Worm (Caenorhabditis elegans) whole organism, L1 larva: ENCODE results near the gene T22C8.3.

Experiments
- C16A3.4 ChIP-seq: fragments of 150-350 bp; optimal IDR thresholded peaks from 2 replicates; lab custom pipeline; 2014; ENCODE audit warnings: missing biosample characterization, missing genetic modification characterization
- F16B12.6 ChIP-seq: fragments of 150-350 bp; optimal IDR thresholded peaks from 2 replicates; lab custom pipeline; 2014; ENCODE audit warnings: missing biosample characterization, missing genetic modification characterization
- Y116A8C.19 ChIP-seq: sonication (generic microtip); optimal IDR thresholded peaks from 2 replicates; lab custom pipeline; 2016; ENCODE audit warnings: missing compliant biosample characterization, missing genetic modification characterization, borderline replicate concordance
- ama-1 ChIP-seq: fragments of 150-350 bp; optimal IDR thresholded peaks from 2 replicates; lab custom pipeline; 2014
- ceh-82 ChIP-seq, 3 experiments: fragments of 150-350 bp in 1 of 3; sonication (generic microtip) in 2 of 3; optimal IDR thresholded peaks; 2 replicates each; lab custom pipeline; 2014 to 2017; ENCODE audit warnings: missing biosample characterization in 3 of 3, missing genetic modification characterization in 3 of 3
- dpl-1 ChIP-seq, 3 experiments: fragments of 150-350 bp in 2 of 3; sonication (generic microtip) in 1 of 3; optimal IDR thresholded peaks; 2 replicates each; lab custom pipeline; 2014 to 2017; ENCODE audit warnings: missing biosample characterization in 3 of 3, missing genetic modification characterization in 3 of 3, missing genetic modification reagents in 3 of 3
- efl-1 ChIP-seq, 4 experiments: fragments of 150-350 bp; optimal IDR thresholded peaks in 3 of 4; peaks in 1 of 4; 1 replicate in 1 of 4; 2 replicates in 3 of 4; lab custom pipeline; 2014; ENCODE audit warnings: missing biosample characterization in 2 of 4, missing genetic modification characterization in 2 of 4, missing genetic modification reagents in 2 of 4
- efl-3 ChIP-seq: fragments of 200-800 bp; sonication (Bioruptor generic); optimal IDR thresholded peaks from 2 replicates; lab custom pipeline; 2018; ENCODE audit warnings: mild to moderate bottlenecking, missing genetic modification characterization, missing compliant biosample characterization
- fkh-10 ChIP-seq: sonication (generic microtip); optimal IDR thresholded peaks from 2 replicates; lab custom pipeline; 2017; ENCODE audit warnings: missing biosample characterization, missing genetic modification reagents, missing genetic modification characterization
- fos-1 ChIP-seq: fragments of 150-350 bp; optimal IDR thresholded peaks from 2 replicates; lab custom pipeline; 2014; ENCODE audit warnings: missing biosample characterization, missing genetic modification characterization
- hpl-2 ChIP-seq: fragments of 150-350 bp; optimal IDR thresholded peaks from 2 replicates; lab custom pipeline; 2014; ENCODE audit warnings: missing biosample characterization, missing genetic modification reagents, missing genetic modification characterization
- irx-1 ChIP-seq: sonication (generic microtip); optimal IDR thresholded peaks from 2 replicates; lab custom pipeline; 2016; ENCODE audit warnings: missing genetic modification characterization, missing compliant biosample characterization
- isw-1 ChIP-seq: fragments of 200-800 bp; sonication (Bioruptor generic); IDR thresholded peaks from 2 replicates; pipeline ENCODE4 v1.3.6; 2022; ENCODE audit warnings: missing genetic modification characterization, missing compliant biosample characterization
- jun-1 ChIP-seq: fragments of 150-350 bp; optimal IDR thresholded peaks from 2 replicates; lab custom pipeline; 2014; ENCODE audit warnings: missing biosample characterization, missing genetic modification reagents, missing genetic modification characterization
- lin-14 ChIP-seq: fragments of 200-800 bp; sonication (Bioruptor generic); optimal IDR thresholded peaks from 2 replicates; lab custom pipeline; 2018; ENCODE audit warnings: mild to moderate bottlenecking, missing genetic modification characterization, moderate library complexity, missing compliant biosample characterization
- lin-15B ChIP-seq: fragments of 150-350 bp; sonication (generic microtip); optimal IDR thresholded peaks from 3 replicates; lab custom pipeline; 2014; ENCODE audit warnings: missing biosample characterization, missing genetic modification characterization
- lin-35 ChIP-seq, 2 experiments: fragments of 150-350 bp; optimal IDR thresholded peaks; 2 replicates each; lab custom pipeline; 2014; ENCODE audit warnings: missing biosample characterization in 2 of 2, missing genetic modification characterization in 2 of 2, missing genetic modification reagents in 2 of 2
- lir-3 ChIP-seq: sonication (generic microtip); optimal IDR thresholded peaks from 2 replicates; lab custom pipeline; 2016; ENCODE audit warnings: mild to moderate bottlenecking, missing genetic modification characterization, moderate library complexity, missing compliant biosample characterization; ENCODE audit not compliant: poor library complexity
- lsy-2 ChIP-seq, 2 experiments: fragments of 150-350 bp; optimal IDR thresholded peaks; 2 replicates each; lab custom pipeline; 2014; ENCODE audit warnings: missing biosample characterization in 2 of 2, missing genetic modification characterization in 2 of 2
- mep-1 ChIP-seq: fragments of 150-350 bp; optimal IDR thresholded peaks from 2 replicates; lab custom pipeline; 2014; ENCODE audit warnings: missing biosample characterization, missing genetic modification characterization
- nhr-19 ChIP-seq: fragments of 200-800 bp; sonication (Bioruptor generic); conservative IDR thresholded peaks from 2 replicates; pipeline ENCODE4 v1.3.6; 2022; ENCODE audit warnings: missing genetic modification characterization, missing compliant biosample characterization
- nhr-20 ChIP-seq: sonication (generic microtip); optimal IDR thresholded peaks from 2 replicates; lab custom pipeline; 2016; ENCODE audit warnings: mild to moderate bottlenecking, missing genetic modification characterization, missing compliant biosample characterization
- nhr-47 ChIP-seq: sonication (generic microtip); optimal IDR thresholded peaks from 2 replicates; lab custom pipeline; 2016; ENCODE audit warnings: mild to moderate bottlenecking, missing genetic modification characterization, moderate library complexity, missing compliant biosample characterization
- nhr-71 ChIP-seq: sonication (generic microtip); optimal IDR thresholded peaks from 2 replicates; lab custom pipeline; 2016; ENCODE audit warnings: mild to moderate bottlenecking, missing genetic modification characterization, moderate library complexity, missing compliant biosample characterization
- nhr-76 ChIP-seq: sonication (generic microtip); optimal IDR thresholded peaks from 2 replicates; lab custom pipeline; 2017; ENCODE audit warnings: missing biosample characterization, missing genetic modification characterization
- rnt-1 ChIP-seq: sonication (generic microtip); optimal IDR thresholded peaks from 2 replicates; lab custom pipeline; 2016; ENCODE audit warnings: mild to moderate bottlenecking, missing genetic modification characterization, moderate library complexity, missing compliant biosample characterization
- skn-1 ChIP-seq: fragments of 150-350 bp; optimal IDR thresholded peaks from 2 replicates; lab custom pipeline; 2014; ENCODE audit warnings: missing biosample characterization, missing genetic modification characterization
- snpc-4 ChIP-seq: fragments of 150-350 bp; optimal IDR thresholded peaks from 2 replicates; lab custom pipeline; 2014; ENCODE audit warnings: missing biosample characterization, missing genetic modification characterization
- swsn-7 ChIP-seq: sonication (generic microtip); optimal IDR thresholded peaks from 2 replicates; lab custom pipeline; 2016; ENCODE audit warnings: missing genetic modification characterization, missing compliant biosample characterization
- tlp-1 ChIP-seq: fragments of 150-350 bp; optimal IDR thresholded peaks from 2 replicates; lab custom pipeline; 2014; ENCODE audit warnings: missing biosample characterization, missing genetic modification characterization
- unc-62 ChIP-seq: fragments of 150-350 bp; optimal IDR thresholded peaks from 2 replicates; lab custom pipeline; 2014; ENCODE audit warnings: missing biosample characterization, missing genetic modification reagents, missing genetic modification characterization
- xbp-1 ChIP-seq: sonication (generic microtip); optimal IDR thresholded peaks from 2 replicates; lab custom pipeline; 2016; ENCODE audit warnings: missing genetic modification characterization, missing compliant biosample characterization

The T22C8.3 gene

ce11 chrII:8621883-8622282 is at the start of gene T22C8.3:
Gene T22C8.3 (minus strand): TSS chrII:8621983.
- TF ChIP-seq nhr-71 (no peak), dpl-1 (GFP tag; optimal IDR thresholded peaks at IDR 0.05; lab: Kevin White, UChicago) (peak in 1 of 3 experiments; percentile 4)

- TF ChIP-seq hpl-2 (GFP tag; lab: Kevin White, UChicago) = no peak
- no peak for TF ChIP-seq efl-1 (optimal IDR thresholded peaks at IDR 0.05; lab: Kevin White, UChicago)
- TF ChIP-seq efl-1 (GFP tag; optimal IDR thresholded peaks at IDR 0.05 in 1 of 2; lab: Kevin White, UChicago) = peak in 1 of 2 experiments; percentile 79
Measured at ce11 chrII:8670835-8671234, 49.1 kb upstream of the T22C8.3 start.

ce11 chrII:8668871-8669270 is 47.1 kb upstream of the T22C8.3 start:
- TF ChIP-seq efl-1 (optimal IDR thresholded peaks at IDR 0.05; lab: Kevin White, UChicago) = no peak
- peak in 1 of 2 experiments; percentile 74 for TF ChIP-seq efl-1 (GFP tag; optimal IDR thresholded peaks at IDR 0.05 in 1 of 2; lab: Kevin White, UChicago)
- no peak for TF ChIP-seq isw-1 (GFP tag; lab: Robert Waterston, UW)

- TF ChIP-seq nhr-47 (tag; lab: Kevin White, UChicago) = no peak
Measured at ce11 chrII:8664533-8664932, 42.8 kb upstream of the T22C8.3 start, which contains the start of gene etc-1. Gene etc-1 (plus strand): TSS chrII:8664833.

- peak; percentile 16 for TF ChIP-seq swsn-7 (tag; lab: Kevin White, UChicago)
- peak; percentile 52 to 58 for TF ChIP-seq efl-1 (optimal IDR thresholded peaks at IDR 0.05; lab: Kevin White, UChicago)
- peak; percentile 57 to 92 for TF ChIP-seq efl-1 (GFP tag; optimal IDR thresholded peaks at IDR 0.05 in 1 of 2; lab: Kevin White, UChicago)
- 0 out of 2 replicates have a peak, but pooled peaks have one; percentile 4 for TF ChIP-seq nhr-19 (GFP tag; lab: Robert Waterston, UW)
- no peak for TF ChIP-seq irx-1 (tag; lab: Kevin White, UChicago)
- TF ChIP-seq ama-1 (lab: Kevin White, UChicago) = no peak
- TF ChIP-seq jun-1 (tag; lab: Kevin White, UChicago) = no peak
- no peak for TF ChIP-seq tlp-1
- TF ChIP-seq lin-14 = peak; percentile 63
- peak; percentile 69 for TF ChIP-seq xbp-1 (tag; lab: Kevin White, UChicago)
- TF ChIP-seq dpl-1 (GFP tag; optimal IDR thresholded peaks at IDR 0.05; lab: Kevin White, UChicago) = peak; percentile 31 to 63 (median 35)
- peak in 2 of 3 experiments; percentile 11 to 41 for TF ChIP-seq ceh-82 (tag; optimal IDR thresholded peaks at IDR 0.05; lab: Kevin White, UChicago)
- no peak for TF ChIP-seq rnt-1 (tag; lab: Kevin White, UChicago)
- no peak for TF ChIP-seq snpc-4 (tag; lab: Kevin White, UChicago)
- peak; percentile 32 for TF ChIP-seq F16B12.6 (tag; lab: Kevin White, UChicago)
- no peak for TF ChIP-seq Y116A8C.19 (tag; lab: Kevin White, UChicago)
- peak; percentile 47 to 55 for TF ChIP-seq lin-35 (GFP tag; optimal IDR thresholded peaks at IDR 0.05; lab: Kevin White, UChicago)
- no peak for TF ChIP-seq unc-62 (GFP tag; lab: Kevin White, UChicago)
- peak; percentile 46 for TF ChIP-seq C16A3.4 (tag; lab: Kevin White, UChicago)
- TF ChIP-seq efl-3 = no peak
- no peak for TF ChIP-seq nhr-76 (tag; lab: Kevin White, UChicago)
- peak; percentile 28 for TF ChIP-seq nhr-47 (tag; lab: Kevin White, UChicago)
- peak in 1 of 2 experiments; percentile 71 for TF ChIP-seq lsy-2 (tag; optimal IDR thresholded peaks at IDR 0.05; lab: Kevin White, UChicago)
- TF ChIP-seq lir-3 (tag; lab: Kevin White, UChicago) = no peak
- TF ChIP-seq fkh-10 = no peak
- peak; percentile 59 for TF ChIP-seq skn-1
- TF ChIP-seq nhr-20 (tag; lab: Kevin White, UChicago) = peak; percentile 33
- peak; percentile 30 for TF ChIP-seq lin-15B (tag; lab: Kevin White, UChicago)
- peak; percentile 72 for TF ChIP-seq mep-1
- no peak for TF ChIP-seq fos-1 (tag; lab: Kevin White, UChicago)
Measured at ce11 chrII:8661539-8661938, 39.8 kb upstream of the T22C8.3 start, which contains the start of the genes piga-1 and eif-2Bepsilon. Gene piga-1 (minus strand): TSS chrII:8661712. Gene eif-2Bepsilon (plus strand): TSS chrII:8661869.
